Worm (Caenorhabditis elegans) whole organism, L3 larva: ENCODE measurements around the gene C24A8.5.

Experiments
- aly-2 ChIP-seq: fragments of 150-350 bp; optimal IDR thresholded peaks from 2 replicates; lab custom pipeline; 2014; ENCODE audit warnings: missing biosample characterization, missing genetic modification characterization
- ama-1 ChIP-seq: fragments of 150-350 bp; optimal IDR thresholded peaks from 2 replicates; lab custom pipeline; 2018
- jun-1 ChIP-seq: fragments of 150-350 bp; optimal IDR thresholded peaks from 2 replicates; lab custom pipeline; 2014; ENCODE audit warnings: missing biosample characterization, missing genetic modification reagents, missing genetic modification characterization
- ztf-4 ChIP-seq: fragments of 150-350 bp; optimal IDR thresholded peaks from 2 replicates; lab custom pipeline; 2014; ENCODE audit warnings: missing biosample characterization, missing genetic modification characterization

ce11 chrX:4317095-4317494 is 11.6 kb downstream of the C24A8.5 start:
- TF ChIP-seq ama-1 (lab: Kevin White, UChicago) (no peak), ztf-4 (tag; lab: Kevin White, UChicago) (no peak), jun-1 (no peak), aly-2 (tag; lab: Kevin White, UChicago) (no peak)
